Fruit fly (Drosophila melanogaster) whole organism, embryonic: Measurements from ENCODE around the gene CG15914.
A peak's percentile ranks its signal among the peaks of the same experiment; 100 is the strongest.

Source experiments
- ATbp ChIP-seq: fragments of 200-800 bp; sonication (Bioruptor generic); optimal IDR thresholded peaks from 2 replicates; lab custom pipeline; 2017; ENCODE audit warnings: missing biosample characterization, mild to moderate bottlenecking, missing genetic modification characterization, missing genetic modification reagents
- CG10431 ChIP-seq: fragments of 200-800 bp; sonication (Bioruptor generic); optimal IDR thresholded peaks from 3 replicates; lab custom pipeline; 2018; ENCODE audit warnings: missing biosample characterization, mild to moderate bottlenecking, missing genetic modification characterization
- CG11093 ChIP-seq: fragments of 200-800 bp; sonication (Bioruptor generic); IDR thresholded peaks from 3 replicates; pipeline ENCODE4 v1.3.6; 2022; ENCODE audit warnings: missing biosample characterization, missing genetic modification characterization
- CG11695 ChIP-seq: fragments of 200-800 bp; sonication (Bioruptor generic); IDR thresholded peaks from 3 replicates; pipeline ENCODE4 v1.3.6; 2022; ENCODE audit warnings: missing biosample characterization, missing genetic modification characterization
- CG12236 ChIP-seq: fragments of 200-800 bp; sonication (Bioruptor generic); optimal IDR thresholded peaks from 2 replicates; lab custom pipeline; 2016; ENCODE audit warnings: missing biosample characterization, missing genetic modification characterization
- CG12391 ChIP-seq: fragments of 200-800 bp; sonication (Bioruptor generic); optimal IDR thresholded peaks from 3 replicates; lab custom pipeline; 2018; ENCODE audit warnings: missing biosample characterization, mild to moderate bottlenecking, missing genetic modification characterization, moderate library complexity
- CG13775 ChIP-seq: fragments of 200-800 bp; sonication (Bioruptor generic); optimal IDR thresholded peaks from 3 replicates; lab custom pipeline; 2017; ENCODE audit warnings: missing biosample characterization, mild to moderate bottlenecking, missing genetic modification characterization
- CG14965 ChIP-seq: fragments of 200-800 bp; sonication (Bioruptor generic); optimal IDR thresholded peaks from 2 replicates; lab custom pipeline; 2016; ENCODE audit warnings: missing biosample characterization, missing genetic modification characterization, borderline replicate concordance
- CG15269 ChIP-seq: fragments of 200-800 bp; sonication (Bioruptor generic); optimal IDR thresholded peaks from 2 replicates; lab custom pipeline; 2018; ENCODE audit warnings: missing biosample characterization, mild to moderate bottlenecking, missing genetic modification characterization, moderate library complexity
- CG16815 ChIP-seq: fragments of 200-800 bp; sonication (Bioruptor generic); optimal IDR thresholded peaks from 3 replicates; lab custom pipeline; 2017; ENCODE audit warnings: missing biosample characterization, mild to moderate bottlenecking, missing genetic modification characterization
- CG18599 ChIP-seq: fragments of 200-800 bp; sonication (Bioruptor generic); optimal IDR thresholded peaks from 3 replicates; lab custom pipeline; 2017; ENCODE audit warnings: missing biosample characterization, missing genetic modification characterization, mild to moderate bottlenecking, moderate library complexity, missing genetic modification reagents
- CG34224 ChIP-seq: fragments of 200-800 bp; sonication (Bioruptor generic); IDR thresholded peaks from 3 replicates; pipeline ENCODE4 v1.3.6; 2022; ENCODE audit warnings: missing biosample characterization, missing genetic modification characterization; ENCODE audit not compliant: partially characterized antibody
- CG6765 ChIP-seq: fragments of 200-800 bp; sonication (Bioruptor generic); optimal IDR thresholded peaks from 3 replicates; lab custom pipeline; 2017; ENCODE audit warnings: missing biosample characterization, mild to moderate bottlenecking, missing genetic modification characterization
- Camta ChIP-seq: fragments of 200-800 bp; sonication (Bioruptor generic); optimal IDR thresholded peaks from 2 replicates; lab custom pipeline; 2016; ENCODE audit warnings: missing biosample characterization, missing genetic modification characterization
- CkIIα-i1 ChIP-seq: fragments of 200-800 bp; sonication (Bioruptor generic); IDR thresholded peaks from 2 replicates; pipeline ENCODE4 v1.3.6; 2022; ENCODE audit warnings: missing biosample characterization, missing genetic modification characterization
- D19A ChIP-seq: fragments of 200-800 bp; optimal IDR thresholded peaks from 3 replicates; lab custom pipeline; 2019; ENCODE audit warnings: missing biosample characterization, mild to moderate bottlenecking, missing genetic modification characterization, moderate library complexity
- Dll ChIP-seq: fragments of 200-800 bp; sonication (Bioruptor generic); IDR thresholded peaks from 4 replicates; pipeline ENCODE4 v1.3.6; 2022; ENCODE audit warnings: missing biosample characterization, missing genetic modification characterization; ENCODE audit not compliant: partially characterized antibody
- Elba2 ChIP-seq: fragments of 200-800 bp; sonication (Bioruptor generic); optimal IDR thresholded peaks from 3 replicates; lab custom pipeline; 2016; ENCODE audit warnings: missing biosample characterization, missing genetic modification characterization
- H15 ChIP-seq: fragments of 200-800 bp; sonication (Bioruptor generic); IDR thresholded peaks from 3 replicates; pipeline ENCODE4 v1.3.6; 2022; ENCODE audit warnings: missing biosample characterization, missing genetic modification characterization
- HLH54F ChIP-seq: fragments of 200-800 bp; sonication (Bioruptor generic); optimal IDR thresholded peaks from 3 replicates; lab custom pipeline; 2016; ENCODE audit warnings: missing biosample characterization, missing genetic modification characterization
- Hand ChIP-seq: fragments of 200-800 bp; sonication (Bioruptor generic); optimal IDR thresholded peaks from 2 replicates; lab custom pipeline; 2017; ENCODE audit warnings: mild to moderate bottlenecking, missing biosample characterization, missing genetic modification reagents, missing genetic modification characterization
- Hr3 ChIP-seq: fragments of 200-800 bp; sonication (Bioruptor generic); optimal IDR thresholded peaks from 3 replicates; lab custom pipeline; 2016; ENCODE audit warnings: missing biosample characterization, missing genetic modification characterization
- Lhr ChIP-seq: fragments of 200-800 bp; sonication (Bioruptor generic); optimal IDR thresholded peaks from 3 replicates; lab custom pipeline; 2017; ENCODE audit warnings: mild to moderate bottlenecking, missing biosample characterization, missing genetic modification reagents, missing genetic modification characterization
- MESR4 ChIP-seq: fragments of 200-800 bp; sonication (Bioruptor generic); optimal IDR thresholded peaks from 2 replicates; lab custom pipeline; 2018; ENCODE audit warnings: missing biosample characterization, mild to moderate bottlenecking, missing genetic modification characterization, moderate library complexity
- Rfx ChIP-seq: fragments of 200-800 bp; sonication (Bioruptor generic); IDR thresholded peaks from 2 replicates; pipeline ENCODE4 v1.3.6; 2022; ENCODE audit warnings: missing biosample characterization, missing genetic modification characterization
- Side ChIP-seq: fragments of 200-800 bp; sonication (Bioruptor generic); optimal IDR thresholded peaks from 2 replicates; lab custom pipeline; 2016; ENCODE audit warnings: missing biosample characterization, missing genetic modification characterization
- Taf1 ChIP-seq: fragments of 200-800 bp; sonication (Bioruptor generic); IDR thresholded peaks from 2 replicates; pipeline ENCODE4 v1.3.6; 2022; ENCODE audit warnings: missing biosample characterization, missing genetic modification characterization
- Trl ChIP-seq, 3 experiments: fragments of >200 bp in 2 of 3; fragments of 200-800 bp in 1 of 3; sonication (Bioruptor generic) in 1 of 3; optimal IDR thresholded peaks; 2 replicates in 1 of 3; 3 replicates in 2 of 3; lab custom pipeline; 2016 to 2017; ENCODE audit warnings: missing biosample characterization in 1 of 3, missing genetic modification characterization in 1 of 3
- bcd ChIP-seq: fragments of 200-800 bp; sonication (Bioruptor generic); optimal IDR thresholded peaks from 2 replicates; lab custom pipeline; 2017; ENCODE audit warnings: missing biosample characterization, mild to moderate bottlenecking, missing genetic modification characterization
- btn ChIP-seq: fragments of 200-800 bp; sonication (Bioruptor generic); optimal IDR thresholded peaks from 2 replicates; lab custom pipeline; 2016; ENCODE audit warnings: missing biosample characterization, missing genetic modification characterization
- crc ChIP-seq: fragments of 200-800 bp; sonication (Bioruptor generic); optimal IDR thresholded peaks from 2 replicates; lab custom pipeline; 2016; ENCODE audit warnings: missing biosample characterization, missing genetic modification characterization
- dati ChIP-seq: fragments of 200-800 bp; sonication (Bioruptor generic); IDR thresholded peaks from 2 replicates; pipeline ENCODE4 v1.3.6; 2022; ENCODE audit warnings: missing biosample characterization, missing genetic modification characterization
- dmrt99B ChIP-seq: fragments of 200-800 bp; sonication (Bioruptor generic); optimal IDR thresholded peaks from 2 replicates; lab custom pipeline; 2018; ENCODE audit warnings: missing biosample characterization, mild to moderate bottlenecking, missing genetic modification characterization, moderate library complexity
- ems ChIP-seq: fragments of 200-800 bp; sonication (Bioruptor generic); optimal IDR thresholded peaks from 3 replicates; lab custom pipeline; 2016; ENCODE audit warnings: missing biosample characterization, missing genetic modification characterization
- gcm2 ChIP-seq: fragments of 200-800 bp; sonication (Bioruptor generic); optimal IDR thresholded peaks from 2 replicates; lab custom pipeline; 2016; ENCODE audit warnings: missing biosample characterization, missing genetic modification characterization
- grn ChIP-seq: fragments of 200-800 bp; sonication (Bioruptor generic); optimal IDR thresholded peaks from 3 replicates; lab custom pipeline; 2017; ENCODE audit warnings: missing biosample characterization, missing genetic modification characterization
- gro ChIP-seq: fragments of 200-800 bp; sonication (Bioruptor generic); optimal IDR thresholded peaks from 2 replicates; lab custom pipeline; 2016; ENCODE audit warnings: missing biosample characterization, missing genetic modification characterization
- hth ChIP-seq: fragments of >200 bp; optimal IDR thresholded peaks from 2 replicates; lab custom pipeline; 2017; ENCODE audit warnings: inconsistent platforms
- knrl ChIP-seq: fragments of 200-800 bp; sonication (Bioruptor generic); IDR thresholded peaks from 3 replicates; pipeline ENCODE4 v1.3.6; 2022; ENCODE audit warnings: missing biosample characterization, missing genetic modification characterization; ENCODE audit not compliant: partially characterized antibody
- lab ChIP-seq: fragments of 200-800 bp; sonication (Bioruptor generic); optimal IDR thresholded peaks from 3 replicates; lab custom pipeline; 2017; ENCODE audit warnings: missing biosample characterization, missing genetic modification characterization, mild to moderate bottlenecking, moderate library complexity, missing genetic modification reagents
- nerfin-2 ChIP-seq: fragments of 200-800 bp; sonication (Bioruptor generic); IDR thresholded peaks from 2 replicates; pipeline ENCODE4 v1.3.6; 2022; ENCODE audit warnings: missing biosample characterization, missing genetic modification characterization; ENCODE audit not compliant: partially characterized antibody
- pb ChIP-seq: fragments of 200-800 bp; sonication (Bioruptor generic); optimal IDR thresholded peaks from 3 replicates; lab custom pipeline; 2016; ENCODE audit warnings: missing biosample characterization, missing genetic modification characterization
- peb ChIP-seq: fragments of 200-800 bp; sonication (Bioruptor generic); IDR thresholded peaks from 2 replicates; pipeline ENCODE4 v1.3.6; 2022; ENCODE audit warnings: missing biosample characterization, missing genetic modification characterization
- sens ChIP-seq: fragments of 200-800 bp; sonication (Bioruptor generic); peaks from one replicate; lab custom pipeline; 2016; ENCODE audit warnings: missing biosample characterization, missing genetic modification characterization
- ssp ChIP-seq: fragments of 200-800 bp; sonication (Bioruptor generic); IDR thresholded peaks from 2 replicates; pipeline ENCODE4 v1.3.6; 2022; ENCODE audit warnings: missing biosample characterization, missing genetic modification characterization
- stc ChIP-seq: fragments of 200-800 bp; sonication (Bioruptor generic); IDR thresholded peaks from 2 replicates; pipeline ENCODE4 v1.3.6; 2022; ENCODE audit warnings: missing biosample characterization, missing genetic modification characterization
- ttk ChIP-seq: fragments of 200-800 bp; sonication (Bioruptor generic); IDR thresholded peaks from 2 replicates; pipeline ENCODE4 v2.1.2; 2022; ENCODE audit warnings: missing biosample characterization, missing genetic modification characterization
- tup ChIP-seq: fragments of 200-800 bp; sonication (Bioruptor generic); optimal IDR thresholded peaks from 2 replicates; lab custom pipeline; 2016; ENCODE audit warnings: missing biosample characterization, mild to moderate bottlenecking, missing genetic modification characterization, moderate library complexity

The CG15914 gene

DNA sequence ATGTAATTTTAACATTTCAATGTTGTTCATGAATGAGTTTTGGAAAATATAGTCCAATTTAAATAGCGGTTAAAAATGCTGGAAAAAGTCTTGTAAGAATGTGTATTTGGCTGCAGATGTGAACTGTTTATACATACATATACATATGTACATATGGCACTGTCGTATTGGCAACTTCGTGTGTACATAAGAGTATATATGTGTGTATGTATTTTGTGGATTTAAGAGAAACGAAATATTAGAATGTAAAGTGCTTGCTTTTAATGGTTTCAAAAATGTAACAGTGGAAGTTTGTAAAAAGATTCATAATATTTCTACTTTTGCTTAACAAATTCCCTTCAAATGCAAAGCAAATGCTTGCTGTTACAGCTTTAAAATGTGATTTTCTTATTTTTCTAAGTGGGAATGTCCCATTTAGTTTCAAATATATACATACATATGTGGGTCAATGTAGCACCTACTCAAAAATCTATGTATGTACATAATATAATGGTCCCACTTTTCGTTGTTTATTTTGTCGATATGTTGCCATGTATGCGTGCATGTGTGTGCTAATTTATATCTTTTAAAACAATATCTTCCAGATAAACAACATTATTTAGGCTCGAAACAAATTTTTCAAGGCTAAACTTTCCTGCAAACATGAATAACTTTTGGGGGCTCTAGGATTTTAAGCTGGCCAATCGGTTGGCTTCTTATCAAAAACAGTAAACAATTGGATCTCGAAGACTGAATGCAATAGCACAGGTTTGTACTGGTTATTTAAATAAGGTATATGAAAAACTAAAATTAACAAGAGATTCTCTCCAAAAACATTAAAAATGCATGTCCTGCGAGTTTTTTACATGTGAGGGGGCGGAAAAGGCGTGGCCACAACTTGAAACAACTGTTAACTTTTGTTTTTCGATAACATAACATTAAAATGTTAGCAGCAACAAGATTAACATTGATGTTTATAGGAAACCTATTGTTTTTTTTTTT is 17.8 kb downstream of the CG15914 start (continued):
- TF ChIP-seq gcm2 (GFP tag; lab: Kevin White, UChicago) (no peak), CG6765 (GFP tag; lab: Kevin White, UChicago) (peak; percentile 86), knrl (no peak), dmrt99B (tag; lab: Kevin White, UChicago) (no peak), peb (GFP tag; lab: Robert Waterston, UW) (no peak), Hr3 (GFP tag; lab: Kevin White, UChicago) (no peak), MESR4 (GFP tag; lab: Kevin White, UChicago) (no peak), CG15269 (tag; lab: Kevin White, UChicago) (no peak), Trl (optimal IDR thresholded peaks at IDR 0.05; lab: Kevin White, UChicago) (no peak), Trl (GFP tag; optimal IDR thresholded peaks at IDR 0.05; lab: Kevin White, UChicago) (peak; percentile 50), Camta (GFP tag; lab: Kevin White, UChicago) (peak; percentile 41), btn (no peak), gro (GFP tag; lab: Kevin White, UChicago) (peak; percentile 16), lab (GFP tag; lab: Kevin White, UChicago) (no peak), crc (GFP tag; lab: Kevin White, UChicago) (no peak), CG14965 (GFP tag; lab: Kevin White, UChicago) (no peak), Dll (GFP tag; lab: Robert Waterston, UW) (no peak), nerfin-2 (GFP tag; lab: Robert Waterston, UW) (no peak), pb (GFP tag; lab: Kevin White, UChicago) (no peak), CG12391 (tag; lab: Kevin White, UChicago) (no peak), Hand (GFP tag; lab: Kevin White, UChicago) (peak; percentile 65), CG12236 (GFP tag; lab: Kevin White, UChicago) (peak; percentile 55), tup (GFP tag; lab: Kevin White, UChicago) (peak; percentile 19), dati (no peak), CG13775 (GFP tag; lab: Kevin White, UChicago) (peak; percentile 32), CG16815 (GFP tag; lab: Kevin White, UChicago) (no peak), Rfx (GFP tag; lab: Robert Waterston, UW) (peak; percentile 65; the same call in 1 of the 2 replicates), ttk (GFP tag; lab: Robert Waterston, UW) (no peak), CG34224 (GFP tag; lab: Robert Waterston, UW) (no peak), CG18599 (GFP tag; lab: Kevin White, UChicago) (no peak), CG10431 (GFP tag; lab: Kevin White, UChicago) (peak; percentile 100), ems (GFP tag; lab: Kevin White, UChicago) (no peak), grn (GFP tag; lab: Kevin White, UChicago) (peak; percentile 48), Side (peak; percentile 31), bcd (no peak), Taf1 (no peak), CG11093 (GFP tag; lab: Robert Waterston, UW) (no peak), H15 (GFP tag; lab: Robert Waterston, UW) (no peak), stc (no peak), D19A (tag; lab: Kevin White, UChicago) (no peak), ATbp (GFP tag; lab: Kevin White, UChicago) (no peak), sens (GFP tag; lab: Kevin White, UChicago) (peak; percentile 87), hth (lab: Kevin White, UChicago) (no peak), CkIIα-i1 (GFP tag; lab: Robert Waterston, UW) (0 out of 2 replicates have a peak, but pooled peaks have one; percentile 10), Lhr (GFP tag; lab: Kevin White, UChicago) (no peak), Elba2 (GFP tag; lab: Kevin White, UChicago) (peak; percentile 74), CG11695 (GFP tag; lab: Robert Waterston, UW) (peak; percentile 61; the same call in 1 of the 3 replicates), ssp (GFP tag; lab: Robert Waterston, UW) (peak; percentile 43), HLH54F (GFP tag; lab: Kevin White, UChicago) (no peak)
